Worm (Caenorhabditis elegans) whole organism, L3 larva: ENCODE results near the gene irld-51.

ENCODE experiments used
- R02D3.7 ChIP-seq: fragments of 150-350 bp; optimal IDR thresholded peaks from 2 replicates; lab custom pipeline; 2014; ENCODE audit warnings: missing biosample characterization, missing genetic modification characterization
- ZK546.5 ChIP-seq: sonication (generic microtip); optimal IDR thresholded peaks from 2 replicates; lab custom pipeline; 2017; ENCODE audit warnings: missing biosample characterization, missing genetic modification characterization
- ceh-16 ChIP-seq: sonication (generic microtip); optimal IDR thresholded peaks from 2 replicates; lab custom pipeline; 2017; ENCODE audit warnings: missing biosample characterization, missing genetic modification characterization
- ceh-28 ChIP-seq: fragments of 150-350 bp; optimal IDR thresholded peaks from 2 replicates; lab custom pipeline; 2014; ENCODE audit warnings: missing biosample characterization, missing genetic modification reagents, missing genetic modification characterization
- ceh-82 ChIP-seq: fragments of 150-350 bp; optimal IDR thresholded peaks from 2 replicates; lab custom pipeline; 2014; ENCODE audit warnings: missing biosample characterization, missing genetic modification characterization
- ceh-9 ChIP-seq: sonication (generic microtip); optimal IDR thresholded peaks from 2 replicates; lab custom pipeline; 2018; ENCODE audit warnings: missing biosample characterization, missing genetic modification characterization
- daf-12 ChIP-seq: fragments of 150-350 bp; optimal IDR thresholded peaks from 2 replicates; lab custom pipeline; 2014; ENCODE audit warnings: missing biosample characterization, missing genetic modification reagents, missing genetic modification characterization
- egl-27 ChIP-seq: sonication (generic microtip); optimal IDR thresholded peaks from 4 replicates; lab custom pipeline; 2017; ENCODE audit warnings: missing biosample characterization, missing genetic modification reagents, missing genetic modification characterization
- elt-1 ChIP-seq: fragments of 150-350 bp; optimal IDR thresholded peaks from 2 replicates; lab custom pipeline; 2014; ENCODE audit warnings: missing biosample characterization, missing genetic modification characterization
- elt-2 ChIP-seq: sonication (generic microtip); optimal IDR thresholded peaks from 2 replicates; lab custom pipeline; 2016; ENCODE audit warnings: missing genetic modification reagents, mild to moderate bottlenecking, missing genetic modification characterization, missing compliant biosample characterization
- fkh-2 ChIP-seq: fragments of 150-350 bp; optimal IDR thresholded peaks from 2 replicates; lab custom pipeline; 2014; ENCODE audit warnings: missing biosample characterization, missing genetic modification reagents, missing genetic modification characterization
- fos-1 ChIP-seq: fragments of 150-350 bp; optimal IDR thresholded peaks from 2 replicates; lab custom pipeline; 2014; ENCODE audit warnings: missing biosample characterization, missing genetic modification characterization
- jun-1 ChIP-seq: fragments of 150-350 bp; optimal IDR thresholded peaks from 2 replicates; lab custom pipeline; 2014; ENCODE audit warnings: missing biosample characterization, missing genetic modification reagents, missing genetic modification characterization
- lin-15B ChIP-seq: fragments of 150-350 bp; optimal IDR thresholded peaks from 2 replicates; lab custom pipeline; 2014; ENCODE audit warnings: missing biosample characterization, missing genetic modification characterization
- mdl-1 ChIP-seq: fragments of 150-350 bp; optimal IDR thresholded peaks from 2 replicates; lab custom pipeline; 2014; ENCODE audit warnings: missing biosample characterization, missing genetic modification characterization
- mml-1 ChIP-seq: fragments of 150-350 bp; sonication (generic microtip); optimal IDR thresholded peaks from 3 replicates; lab custom pipeline; 2014; ENCODE audit warnings: missing biosample characterization, missing genetic modification characterization
- nfya-1 ChIP-seq: sonication (generic microtip); optimal IDR thresholded peaks from 2 replicates; lab custom pipeline; 2017; ENCODE audit warnings: missing genetic modification characterization, mild to moderate bottlenecking, missing compliant biosample characterization, antibody characterized with exemption, moderate library complexity; ENCODE audit not compliant: insufficient read depth
- nhr-11 ChIP-seq: fragments of 150-350 bp; optimal IDR thresholded peaks from 2 replicates; lab custom pipeline; 2014; ENCODE audit warnings: missing biosample characterization, missing genetic modification characterization
- nhr-12 ChIP-seq: fragments of 150-350 bp; optimal IDR thresholded peaks from 2 replicates; lab custom pipeline; 2014; ENCODE audit warnings: missing biosample characterization, missing genetic modification characterization
- nhr-23 ChIP-seq: fragments of 150-350 bp; optimal IDR thresholded peaks from 2 replicates; lab custom pipeline; 2014; ENCODE audit warnings: missing biosample characterization, missing genetic modification reagents, missing genetic modification characterization
- nhr-25 ChIP-seq: sonication (generic microtip); optimal IDR thresholded peaks from 2 replicates; lab custom pipeline; 2017; ENCODE audit warnings: missing biosample characterization, missing genetic modification characterization
- nhr-43 ChIP-seq: sonication (generic microtip); optimal IDR thresholded peaks from 2 replicates; lab custom pipeline; 2016; ENCODE audit warnings: mild to moderate bottlenecking, missing genetic modification characterization, missing compliant biosample characterization; ENCODE audit not compliant: poor library complexity, severe bottlenecking
- nhr-67 ChIP-seq: fragments of 150-350 bp; optimal IDR thresholded peaks from 2 replicates; lab custom pipeline; 2014; ENCODE audit warnings: missing biosample characterization, missing genetic modification characterization
- nhr-77 ChIP-seq: fragments of 150-350 bp; optimal IDR thresholded peaks from 2 replicates; lab custom pipeline; 2014; ENCODE audit warnings: missing biosample characterization, missing genetic modification characterization
- pha-4 ChIP-seq: fragments of 150-350 bp; optimal IDR thresholded peaks from 2 replicates; lab custom pipeline; 2014; ENCODE audit warnings: missing biosample characterization, missing genetic modification reagents, missing genetic modification characterization
- sea-2 ChIP-seq: fragments of 150-350 bp; sonication (generic microtip); optimal IDR thresholded peaks from 4 replicates; lab custom pipeline; 2014; ENCODE audit warnings: missing biosample characterization, missing genetic modification reagents, missing genetic modification characterization
- skn-1 ChIP-seq: fragments of 150-350 bp; optimal IDR thresholded peaks from 2 replicates; lab custom pipeline; 2014; ENCODE audit warnings: missing biosample characterization, missing genetic modification characterization
- snpc-4 ChIP-seq: fragments of 150-350 bp; optimal IDR thresholded peaks from 2 replicates; lab custom pipeline; 2014; ENCODE audit warnings: missing biosample characterization, missing genetic modification characterization
- tbx-2 ChIP-seq: sonication (generic microtip); optimal IDR thresholded peaks from 2 replicates; lab custom pipeline; 2016; ENCODE audit warnings: mild to moderate bottlenecking, missing genetic modification characterization, missing compliant biosample characterization
- unc-39 ChIP-seq: sonication (generic microtip); optimal IDR thresholded peaks from 4 replicates; lab custom pipeline; 2017; ENCODE audit warnings: missing biosample characterization, missing genetic modification characterization
- zag-1 ChIP-seq: fragments of 150-350 bp; optimal IDR thresholded peaks from 2 replicates; lab custom pipeline; 2014; ENCODE audit warnings: missing biosample characterization, missing genetic modification characterization
- ztf-11 ChIP-seq: fragments of 150-350 bp; optimal IDR thresholded peaks from 2 replicates; lab custom pipeline; 2014; ENCODE audit warnings: missing biosample characterization, missing genetic modification characterization
- ztf-4 ChIP-seq: fragments of 150-350 bp; optimal IDR thresholded peaks from 2 replicates; lab custom pipeline; 2014; ENCODE audit warnings: missing biosample characterization, missing genetic modification characterization

irld-51 gene

DNA sequence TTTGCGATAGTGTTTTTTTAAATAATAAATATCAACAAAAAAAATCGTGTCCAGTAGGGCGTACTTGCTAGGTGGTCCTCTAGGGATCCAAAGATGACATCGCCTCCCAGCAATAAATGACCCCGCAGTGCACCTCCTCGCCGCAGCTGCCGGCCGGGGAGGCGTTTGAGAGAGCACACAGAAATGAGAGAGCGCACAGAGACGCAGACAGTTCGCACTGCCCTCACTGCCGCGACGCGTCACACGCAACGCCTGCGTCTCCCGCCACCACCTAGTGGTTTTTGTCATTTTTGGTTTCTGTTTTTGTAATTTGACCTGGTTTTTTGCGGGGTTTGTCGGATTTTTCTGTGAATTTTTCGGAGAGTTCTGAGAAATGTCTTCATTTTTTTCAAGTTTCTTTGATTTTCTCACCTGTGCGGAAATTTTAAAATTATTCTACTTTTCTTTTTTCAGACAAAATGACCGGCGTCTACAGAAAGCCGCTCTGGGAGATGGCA lies 35.4 kb upstream of the irld-51 start, which contains the start of gene lido-7 (continued):
- no peak for TF ChIP-seq nhr-77 (tag; lab: Kevin White, UChicago)
- no peak for TF ChIP-seq nhr-11 (tag; lab: Kevin White, UChicago)
- TF ChIP-seq sea-2 (GFP tag; lab: Kevin White, UChicago): no peak
- peak; percentile 36 for TF ChIP-seq elt-2 (tag; lab: Kevin White, UChicago)
- no peak for TF ChIP-seq nhr-25 (tag; lab: Kevin White, UChicago)
- peak; percentile 44 for TF ChIP-seq pha-4 (tag; lab: Kevin White, UChicago)

DNA sequence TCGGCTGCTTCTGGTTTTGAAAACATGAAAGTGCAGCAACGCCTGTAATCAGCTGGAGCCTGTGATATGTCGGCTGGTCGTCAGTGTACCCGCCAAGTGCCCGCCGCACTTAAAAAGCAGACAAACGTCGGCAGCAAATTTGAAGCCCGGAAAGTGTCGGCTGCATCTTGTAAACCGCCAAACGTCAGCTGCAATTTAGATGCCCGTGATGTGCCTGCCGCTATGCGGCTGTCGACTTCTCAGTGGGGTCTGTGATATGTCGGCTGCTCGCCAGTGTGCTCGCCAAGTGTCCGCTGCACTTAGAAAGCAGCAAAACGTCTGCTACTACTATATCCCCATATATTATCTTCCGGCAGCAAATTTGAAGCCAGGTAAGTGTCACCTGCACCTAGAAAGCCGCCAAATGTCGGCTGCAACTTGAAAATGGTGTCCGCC lies 34.6 kb upstream of the irld-51 start:
- TF ChIP-seq ceh-16 (tag; lab: Kevin White, UChicago) (no peak), snpc-4 (tag; lab: Kevin White, UChicago) (peak; percentile 24), skn-1 (tag; lab: Kevin White, UChicago) (no peak)

DNA sequence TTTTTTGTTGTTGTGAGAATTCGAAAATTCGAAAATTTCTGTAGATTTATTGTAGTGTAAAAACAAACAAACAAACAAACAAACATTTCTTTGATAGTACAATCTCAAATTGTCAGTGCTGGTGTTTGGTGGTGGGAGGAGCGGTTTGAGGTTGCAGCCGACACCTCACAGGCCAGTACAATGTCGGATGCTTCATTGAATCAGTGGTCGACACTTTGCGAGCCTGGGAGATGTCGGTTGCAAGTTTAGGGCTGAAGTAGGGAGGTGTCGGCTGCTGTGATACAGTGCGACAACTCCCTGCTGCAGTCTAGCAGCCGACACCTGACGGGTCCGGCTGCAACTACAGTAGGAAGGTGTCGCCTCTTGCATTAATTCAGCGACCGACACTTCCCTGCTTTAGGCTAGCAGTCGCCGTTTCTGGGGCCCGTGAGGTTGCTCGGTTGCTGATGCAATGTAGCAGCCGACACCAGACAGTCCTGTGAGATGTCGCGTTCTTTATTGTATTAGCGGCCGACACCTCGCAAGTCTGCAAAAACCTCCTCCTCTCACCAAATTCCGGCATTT lies 33.5 kb upstream of the irld-51 start:
- no peak for TF ChIP-seq ceh-16 (tag; lab: Kevin White, UChicago)
- no peak for TF ChIP-seq sea-2 (GFP tag; lab: Kevin White, UChicago)
- TF ChIP-seq zag-1 (tag; lab: Kevin White, UChicago): no peak
- TF ChIP-seq snpc-4 (tag; lab: Kevin White, UChicago): peak; percentile 43

DNA sequence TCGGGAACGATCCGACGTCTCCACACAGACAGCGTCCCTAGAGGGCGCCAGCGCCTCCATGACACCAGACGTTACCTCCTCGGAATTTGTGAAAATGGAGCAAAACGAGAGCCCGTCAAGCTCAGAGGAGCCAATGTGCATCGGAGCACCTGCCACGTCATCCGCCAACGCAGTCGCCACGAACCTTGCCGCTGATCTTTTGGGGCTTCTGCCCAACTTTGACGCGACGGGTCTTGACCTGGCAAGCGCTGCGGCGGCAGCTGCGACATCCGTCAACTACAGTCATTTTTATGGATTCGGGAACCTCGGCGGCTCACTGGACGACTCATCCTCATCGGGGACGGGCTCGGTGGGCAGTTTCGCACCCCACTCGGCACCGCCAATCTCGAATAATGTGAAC lies 32.9 kb upstream of the irld-51 start:
- TF ChIP-seq unc-39 (tag; lab: Kevin White, UChicago): no peak
- no peak for TF ChIP-seq lin-15B
- TF ChIP-seq nhr-23 (tag; lab: Kevin White, UChicago): no peak
- no peak for TF ChIP-seq nhr-43 (tag; lab: Kevin White, UChicago)
- TF ChIP-seq R02D3.7 (tag; lab: Kevin White, UChicago): no peak
- no peak for TF ChIP-seq mdl-1 (tag; lab: Kevin White, UChicago)
- TF ChIP-seq nhr-12 (tag; lab: Kevin White, UChicago): no peak
- no peak for TF ChIP-seq tbx-2 (tag; lab: Kevin White, UChicago)
- no peak for TF ChIP-seq nhr-67 (tag; lab: Kevin White, UChicago)
- no peak for TF ChIP-seq zag-1 (tag; lab: Kevin White, UChicago)
- no peak for TF ChIP-seq nfya-1 (tag; lab: Kevin White, UChicago)
- TF ChIP-seq ztf-4 (tag; lab: Kevin White, UChicago): no peak
- no peak for TF ChIP-seq ZK546.5 (tag; lab: Kevin White, UChicago)
- TF ChIP-seq, all 47 proteins: peak for 0

DNA sequence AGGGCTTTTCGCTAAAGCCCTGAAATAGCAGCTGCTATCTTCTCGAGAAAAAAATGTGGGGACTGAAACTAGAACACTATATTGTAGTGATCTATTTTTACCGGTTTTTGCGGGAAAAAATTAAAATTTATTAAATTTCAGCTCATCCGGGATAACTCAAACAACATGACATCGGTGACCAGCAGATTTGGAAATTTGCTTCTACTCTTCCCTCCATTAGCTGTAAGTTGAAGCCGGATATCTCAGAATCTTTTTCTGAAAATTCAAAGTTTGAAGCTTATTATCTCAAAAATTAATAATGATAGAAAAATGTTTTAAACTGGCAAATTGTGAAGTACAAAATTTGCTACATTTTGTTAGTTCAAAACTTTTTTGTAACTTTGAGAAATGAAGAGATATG lies 31.9 kb upstream of the irld-51 start:
- TF ChIP-seq mml-1 (tag; lab: Kevin White, UChicago) (no peak), ceh-16 (tag; lab: Kevin White, UChicago) (no peak), pha-4 (tag; lab: Kevin White, UChicago) (no peak), nhr-77 (tag; lab: Kevin White, UChicago) (no peak), sea-2 (GFP tag; lab: Kevin White, UChicago) (no peak), ceh-28 (tag; lab: Kevin White, UChicago) (no peak), zag-1 (tag; lab: Kevin White, UChicago) (no peak), ztf-11 (tag; lab: Kevin White, UChicago) (no peak), lin-15B (no peak), jun-1 (tag; lab: Kevin White, UChicago) (no peak), daf-12 (tag; lab: Kevin White, UChicago) (no peak), nhr-11 (tag; lab: Kevin White, UChicago) (no peak), elt-1 (tag; lab: Kevin White, UChicago) (no peak), ceh-82 (tag; lab: Kevin White, UChicago) (no peak), ceh-9 (no peak), fkh-2 (no peak), fos-1 (tag; lab: Kevin White, UChicago) (no peak), mdl-1 (tag; lab: Kevin White, UChicago) (no peak), egl-27 (tag; lab: Kevin White, UChicago) (no peak)
